Worm (Caenorhabditis elegans) whole organism, young adult: ENCODE measurements around the gene thn-6.

ENCODE experiments used
- B0019.2 ChIP-seq: fragments of 200-800 bp; sonication (Bioruptor generic); conservative IDR thresholded peaks from 2 replicates; pipeline ENCODE4 v1.3.6; 2022; ENCODE audit warnings: missing genetic modification reagents, missing genetic modification characterization, missing compliant biosample characterization
- B0035.1 ChIP-seq: sonication (generic microtip); optimal IDR thresholded peaks from 2 replicates; lab custom pipeline; 2016; ENCODE audit warnings: missing genetic modification characterization, mild to moderate bottlenecking, missing compliant biosample characterization, missing genotype, missing genetic modification reagents
- F23B12.7 ChIP-seq: sonication (generic microtip); optimal IDR thresholded peaks from 2 replicates; lab custom pipeline; 2017; ENCODE audit warnings: missing genetic modification characterization, mild to moderate bottlenecking, missing compliant biosample characterization, antibody characterized with exemption, moderate library complexity; ENCODE audit not compliant: insufficient read depth
- F33H1.4 ChIP-seq: fragments of 200-800 bp; sonication (Bioruptor generic); IDR thresholded peaks from 2 replicates; pipeline ENCODE4 v1.3.6; 2022; ENCODE audit warnings: missing genetic modification reagents, missing genetic modification characterization, missing compliant biosample characterization
- F37B4.10 ChIP-seq: fragments of 200-800 bp; sonication (Bioruptor generic); IDR thresholded peaks from 2 replicates; pipeline ENCODE4 v1.3.6; 2022; ENCODE audit warnings: missing genetic modification characterization, missing compliant biosample characterization
- F39B2.1 ChIP-seq: fragments of 200-800 bp; sonication (Bioruptor generic); IDR thresholded peaks from 2 replicates; pipeline ENCODE4 v1.3.6; 2022; ENCODE audit warnings: missing genetic modification reagents, missing genetic modification characterization, missing compliant biosample characterization
- F49E8.2 ChIP-seq: sonication (generic microtip); optimal IDR thresholded peaks from 3 replicates; lab custom pipeline; 2017; ENCODE audit warnings: missing genetic modification characterization, mild to moderate bottlenecking, missing compliant biosample characterization, antibody characterized with exemption, moderate library complexity; ENCODE audit not compliant: insufficient read depth
- F52B5.7 ChIP-seq: sonication (generic microtip); optimal IDR thresholded peaks from 2 replicates; lab custom pipeline; 2016; ENCODE audit warnings: mild to moderate bottlenecking, missing genetic modification characterization, missing compliant biosample characterization
- F55B11.4 ChIP-seq: sonication (generic microtip); optimal IDR thresholded peaks from 2 replicates; lab custom pipeline; 2016; ENCODE audit warnings: missing compliant biosample characterization, missing genetic modification characterization, borderline replicate concordance; ENCODE audit not compliant: insufficient read depth
- T07F8.4 ChIP-seq: sonication (generic microtip); optimal IDR thresholded peaks from 2 replicates; lab custom pipeline; 2016; ENCODE audit warnings: mild to moderate bottlenecking, missing genetic modification characterization, moderate library complexity, missing compliant biosample characterization
- Y53F4B.3 ChIP-seq: fragments of 200-800 bp; sonication (Bioruptor generic); IDR thresholded peaks from 2 replicates; pipeline ENCODE4 v1.3.6; 2022; ENCODE audit warnings: missing genetic modification reagents, missing genetic modification characterization, missing compliant biosample characterization
- Y53G8AR.9 ChIP-seq: fragments of 200-800 bp; sonication (Bioruptor generic); conservative IDR thresholded peaks from 2 replicates; pipeline ENCODE4 v1.3.6; 2022; ENCODE audit warnings: missing genetic modification reagents, missing genetic modification characterization, missing compliant biosample characterization
- akir-1 ChIP-seq: fragments of 200-800 bp; sonication (Bioruptor generic); optimal IDR thresholded peaks from 2 replicates; lab custom pipeline; 2018; ENCODE audit warnings: mild to moderate bottlenecking, missing genetic modification characterization, moderate library complexity, missing compliant biosample characterization
- athp-1 ChIP-seq: sonication (generic microtip); optimal IDR thresholded peaks from 2 replicates; lab custom pipeline; 2017; ENCODE audit warnings: mild to moderate bottlenecking, missing genetic modification characterization, missing compliant biosample characterization
- attf-6 ChIP-seq: fragments of 200-800 bp; sonication (Bioruptor generic); IDR thresholded peaks from 2 replicates; pipeline ENCODE4 v1.3.6; 2022; ENCODE audit warnings: missing genetic modification reagents, missing genetic modification characterization, missing compliant biosample characterization
- bed-2 ChIP-seq: fragments of 200-800 bp; sonication (Bioruptor generic); IDR thresholded peaks from 2 replicates; pipeline ENCODE4 v1.3.6; 2022; ENCODE audit warnings: missing genetic modification reagents, missing genetic modification characterization, missing compliant biosample characterization
- cebp-2 ChIP-seq: fragments of 200-800 bp; sonication (Bioruptor generic); IDR thresholded peaks from 2 replicates; pipeline ENCODE4 v1.3.6; 2022; ENCODE audit warnings: missing genetic modification characterization, missing compliant biosample characterization
- ceh-27 ChIP-seq: fragments of 200-800 bp; sonication (Bioruptor generic); optimal IDR thresholded peaks from 2 replicates; lab custom pipeline; 2018; ENCODE audit warnings: mild to moderate bottlenecking, missing genetic modification characterization, moderate library complexity, missing compliant biosample characterization
- ceh-40 ChIP-seq: fragments of 200-800 bp; sonication (Bioruptor generic); IDR thresholded peaks from 2 replicates; pipeline ENCODE4 v1.3.6; 2022; ENCODE audit warnings: missing genetic modification characterization, missing compliant biosample characterization
- dpl-1 ChIP-seq: fragments of 150-350 bp; optimal IDR thresholded peaks from 2 replicates; lab custom pipeline; 2014; ENCODE audit warnings: missing biosample characterization, missing genetic modification reagents, missing genetic modification characterization
- egl-18 ChIP-seq: fragments of 200-800 bp; sonication (Bioruptor generic); IDR thresholded peaks from 2 replicates; pipeline ENCODE4 v1.3.6; 2022; ENCODE audit warnings: missing genetic modification reagents, missing genetic modification characterization, missing compliant biosample characterization
- ets-4 ChIP-seq: fragments of 200-800 bp; sonication (Bioruptor generic); optimal IDR thresholded peaks from 2 replicates; lab custom pipeline; 2018; ENCODE audit warnings: mild to moderate bottlenecking, missing genetic modification characterization, missing compliant biosample characterization
- fkh-3 ChIP-seq: sonication (generic microtip); optimal IDR thresholded peaks from 2 replicates; lab custom pipeline; 2016; ENCODE audit warnings: mild to moderate bottlenecking, missing genetic modification characterization, missing compliant biosample characterization
- gei-17 ChIP-seq: fragments of 200-800 bp; sonication (Bioruptor generic); optimal IDR thresholded peaks from 2 replicates; lab custom pipeline; 2018; ENCODE audit warnings: mild to moderate bottlenecking, missing genetic modification characterization, missing compliant biosample characterization
- hrde-1 ChIP-seq: sonication (generic microtip); optimal IDR thresholded peaks from 2 replicates; lab custom pipeline; 2016; ENCODE audit warnings: missing genetic modification characterization, mild to moderate bottlenecking, missing compliant biosample characterization, moderate library complexity, missing genotype, missing genetic modification reagents, borderline replicate concordance
- let-526 ChIP-seq: fragments of 200-800 bp; sonication (Bioruptor generic); IDR thresholded peaks from 2 replicates; pipeline ENCODE4 v1.3.6; 2022; ENCODE audit warnings: missing genetic modification reagents, missing genetic modification characterization, missing compliant biosample characterization
- lin-26 ChIP-seq: fragments of 200-800 bp; sonication (Bioruptor generic); IDR thresholded peaks from 2 replicates; pipeline ENCODE4 v1.3.6; 2022; ENCODE audit warnings: missing genetic modification reagents, missing genetic modification characterization, missing compliant biosample characterization
- lin-35 ChIP-seq, 3 experiments: fragments of 150-350 bp in 2 of 3; sonication (generic microtip) in 1 of 3; optimal IDR thresholded peaks; 2 replicates each; lab custom pipeline; 2014 to 2018; ENCODE audit warnings: missing biosample characterization in 3 of 3, missing genetic modification characterization in 3 of 3, missing genetic modification reagents in 3 of 3
- lin-40 ChIP-seq: sonication (generic microtip); optimal IDR thresholded peaks from 2 replicates; lab custom pipeline; 2016; ENCODE audit warnings: missing genetic modification characterization, mild to moderate bottlenecking, missing compliant biosample characterization, missing genotype, missing genetic modification reagents
- lir-1 ChIP-seq: fragments of 200-800 bp; sonication (Bioruptor generic); conservative IDR thresholded peaks from 2 replicates; pipeline ENCODE4 v1.3.6; 2022; ENCODE audit warnings: missing genetic modification reagents, missing genetic modification characterization, missing compliant biosample characterization
- lsl-1 ChIP-seq: fragments of 200-800 bp; sonication (Bioruptor generic); optimal IDR thresholded peaks from 2 replicates; lab custom pipeline; 2018; ENCODE audit warnings: mild to moderate bottlenecking, missing genetic modification characterization, moderate library complexity, missing compliant biosample characterization
- mel-28 ChIP-seq: sonication (generic microtip); optimal IDR thresholded peaks from 2 replicates; lab custom pipeline; 2016; ENCODE audit warnings: borderline replicate concordance, mild to moderate bottlenecking, missing genetic modification characterization, missing compliant biosample characterization
- nhr-27 ChIP-seq: fragments of 200-800 bp; sonication (Bioruptor generic); optimal IDR thresholded peaks from 2 replicates; lab custom pipeline; 2018; ENCODE audit warnings: mild to moderate bottlenecking, missing genetic modification characterization, moderate library complexity, missing compliant biosample characterization
- nhr-90 ChIP-seq: sonication (generic microtip); optimal IDR thresholded peaks from 2 replicates; lab custom pipeline; 2016; ENCODE audit warnings: missing genotype, mild to moderate bottlenecking, missing genetic modification characterization, missing compliant biosample characterization
- pbrm-1 ChIP-seq: fragments of 200-800 bp; sonication (Bioruptor generic); IDR thresholded peaks from 2 replicates; pipeline ENCODE4 v1.3.6; 2022; ENCODE audit warnings: missing genetic modification reagents, missing genetic modification characterization, missing compliant biosample characterization
- pha-4 ChIP-seq: fragments of 150-350 bp; sonication (generic microtip); optimal IDR thresholded peaks from 2 replicates; lab custom pipeline; 2014; ENCODE audit warnings: missing biosample characterization, missing genetic modification reagents, missing genetic modification characterization
- rec-8 ChIP-seq, 2 experiments: sonication (generic microtip); optimal IDR thresholded peaks; 2 replicates each; lab custom pipeline; 2016; ENCODE audit warnings: mild to moderate bottlenecking in 2 of 2, missing genetic modification characterization in 2 of 2, missing genetic modification reagents in 2 of 2, missing genotype in 2 of 2, missing biosample characterization in 1 of 2, missing compliant biosample characterization in 1 of 2, moderate library complexity in 1 of 2
- rpc-1 ChIP-seq, 2 experiments: fragments of 150-350 bp in 1 of 2; sonication (generic microtip) in 1 of 2; optimal IDR thresholded peaks; 2 replicates each; lab custom pipeline; 2014 to 2018; ENCODE audit warnings: missing biosample characterization in 1 of 2, missing genetic modification characterization in 1 of 2, missing genetic modification reagents in 1 of 2, missing genotype in 1 of 2
- snpc-1.1 ChIP-seq: sonication (generic microtip); optimal IDR thresholded peaks from 2 replicates; lab custom pipeline; 2017; ENCODE audit warnings: missing genetic modification characterization, mild to moderate bottlenecking, missing compliant biosample characterization, antibody characterized with exemption, moderate library complexity, missing genotype, missing genetic modification reagents; ENCODE audit not compliant: insufficient read depth
- somi-1 ChIP-seq: fragments of 200-800 bp; sonication (Bioruptor generic); optimal IDR thresholded peaks from 2 replicates; lab custom pipeline; 2018; ENCODE audit warnings: mild to moderate bottlenecking, missing genetic modification characterization, missing compliant biosample characterization
- tbx-9 ChIP-seq: sonication (generic microtip); optimal IDR thresholded peaks from 2 replicates; lab custom pipeline; 2016; ENCODE audit warnings: borderline replicate concordance, missing genetic modification characterization, inconsistent platforms, missing compliant biosample characterization
- tlf-1 ChIP-seq: fragments of 200-800 bp; sonication (Bioruptor generic); optimal IDR thresholded peaks from 2 replicates; lab custom pipeline; 2018; ENCODE audit warnings: mild to moderate bottlenecking, missing genetic modification characterization, missing compliant biosample characterization
- unc-62 ChIP-seq: fragments of 150-350 bp; optimal IDR thresholded peaks from 2 replicates; lab custom pipeline; 2014; ENCODE audit warnings: missing biosample characterization, missing genetic modification reagents, missing genetic modification characterization
- xnd-1 ChIP-seq: sonication (generic microtip); optimal IDR thresholded peaks from 2 replicates; lab custom pipeline; 2016; ENCODE audit warnings: missing genotype, missing genetic modification reagents, missing genetic modification characterization, missing compliant biosample characterization
- zim-3 ChIP-seq: sonication (generic microtip); optimal IDR thresholded peaks from 2 replicates; lab custom pipeline; 2017; ENCODE audit warnings: mild to moderate bottlenecking, missing genetic modification characterization, moderate library complexity, missing compliant biosample characterization

Gene thn-6

DNA sequence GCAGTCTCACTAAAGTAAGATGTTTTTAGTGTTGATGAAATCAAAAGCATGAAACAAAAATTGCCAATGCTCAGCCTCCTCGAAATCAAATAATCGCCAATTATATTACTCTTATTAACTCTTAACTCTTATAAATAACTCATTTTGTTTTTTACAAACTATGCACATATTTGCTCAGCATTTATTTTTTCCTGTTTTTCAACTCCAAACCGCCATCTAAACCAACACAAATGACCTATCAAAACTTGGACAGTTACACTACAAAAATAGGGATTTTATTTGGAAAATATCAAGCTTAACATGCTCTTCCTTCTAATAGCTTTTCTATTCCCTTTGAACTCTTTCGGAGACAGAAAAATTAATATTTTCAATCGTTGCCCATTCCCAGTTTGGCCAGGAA lies at the start of gene thn-6:
Gene thn-6 (plus strand): TSS at position 301 of the 400 bp plus-strand sequence.
- no peak for TF ChIP-seq somi-1 (GFP tag; lab: Kevin White, UChicago)
- TF ChIP-seq egl-18 (GFP tag; lab: Robert Waterston, UW) = no peak
- no peak for TF ChIP-seq pha-4 (tag; lab: Kevin White, UChicago)
- TF ChIP-seq B0035.1 (tag; lab: Kevin White, UChicago) = no peak
- TF ChIP-seq lsl-1 (GFP tag; lab: Kevin White, UChicago) = no peak
- TF ChIP-seq pbrm-1 (GFP tag; lab: Robert Waterston, UW) = no peak
- TF ChIP-seq F49E8.2 (tag; lab: Kevin White, UChicago) = no peak
- no peak for TF ChIP-seq hrde-1 (tag; lab: Kevin White, UChicago)
- TF ChIP-seq xnd-1 (tag; lab: Kevin White, UChicago) = no peak
- no peak for TF ChIP-seq Y53G8AR.9 (GFP tag; lab: Robert Waterston, UW)
- no peak for TF ChIP-seq F23B12.7 (tag; lab: Kevin White, UChicago)
- TF ChIP-seq athp-1 (tag; lab: Kevin White, UChicago) = no peak

- TF ChIP-seq zim-3 (tag; lab: Kevin White, UChicago) (peak; percentile 25), F52B5.7 (tag; lab: Kevin White, UChicago) (no peak), F55B11.4 (no peak), ceh-40 (GFP tag; lab: Robert Waterston, UW) (no peak), lin-35 (GFP tag; optimal IDR thresholded peaks at IDR 0.05; lab: Kevin White, UChicago) (peak; percentile 41 to 97 (median 82)), fkh-3 (tag; lab: Kevin White, UChicago) (no peak), bed-2 (GFP tag; lab: Robert Waterston, UW) (no peak), dpl-1 (GFP tag; lab: Kevin White, UChicago) (peak; percentile 92), hrde-1 (tag; lab: Kevin White, UChicago) (peak; percentile 1), tlf-1 (peak; percentile 91), nhr-90 (tag; lab: Kevin White, UChicago) (no peak), lir-1 (GFP tag; lab: Robert Waterston, UW) (peak; percentile 77), Y53F4B.3 (GFP tag; lab: Robert Waterston, UW) (no peak; the same call in 1 of the 2 replicates), ceh-27 (peak; percentile 85), akir-1 (peak; percentile 11), lin-26 (GFP tag; lab: Robert Waterston, UW) (0 out of 2 replicates have a peak, but pooled peaks have one; percentile 35), cebp-2 (no peak), snpc-1.1 (tag; lab: Kevin White, UChicago) (peak; percentile 76), mel-28 (tag; lab: Kevin White, UChicago) (no peak), F37B4.10 (GFP tag; lab: Robert Waterston, UW) (no peak), F39B2.1 (GFP tag; lab: Robert Waterston, UW) (0 out of 2 replicates have a peak, but pooled peaks have one; percentile 32), pbrm-1 (GFP tag; lab: Robert Waterston, UW) (peak; percentile 95), B0019.2 (GFP tag; lab: Robert Waterston, UW) (no peak; the same call in 1 of the 2 replicates), unc-62 (GFP tag; lab: Kevin White, UChicago) (no peak), rec-8 (tag; optimal IDR thresholded peaks at IDR 0.05; lab: Kevin White, UChicago) (no peak), ets-4 (GFP tag; lab: Kevin White, UChicago) (no peak), let-526 (GFP tag; lab: Robert Waterston, UW) (no peak), gei-17 (GFP tag; lab: Kevin White, UChicago) (peak; percentile 70), rpc-1 (optimal IDR thresholded peaks at IDR 0.05; lab: Kevin White, UChicago) (no peak), rpc-1 (tag; optimal IDR thresholded peaks at IDR 0.05; lab: Kevin White, UChicago) (no peak), attf-6 (GFP tag; lab: Robert Waterston, UW) (peak; percentile 88), lin-40 (tag; lab: Kevin White, UChicago) (peak; percentile 94), F33H1.4 (peak; percentile 75), T07F8.4 (tag; lab: Kevin White, UChicago) (no peak), somi-1 (GFP tag; lab: Kevin White, UChicago) (peak; percentile 55), nhr-27 (tag; lab: Kevin White, UChicago) (no peak), tbx-9 (tag; lab: Kevin White, UChicago) (no peak)
These were observed 45.0 kb upstream of the thn-6 start, which contains the start of gene W03F8.4 for ce11 chrIV:5183755-5184166. W03F8.4 (plus strand) TSS chrIV:5184123.
